Worm (Caenorhabditis elegans): ENCODE results near the gene cwf-19L1.
A peak's percentile ranks its signal among the peaks of the same experiment; 100 is the strongest.

Gene cwf-19L1

DNA sequence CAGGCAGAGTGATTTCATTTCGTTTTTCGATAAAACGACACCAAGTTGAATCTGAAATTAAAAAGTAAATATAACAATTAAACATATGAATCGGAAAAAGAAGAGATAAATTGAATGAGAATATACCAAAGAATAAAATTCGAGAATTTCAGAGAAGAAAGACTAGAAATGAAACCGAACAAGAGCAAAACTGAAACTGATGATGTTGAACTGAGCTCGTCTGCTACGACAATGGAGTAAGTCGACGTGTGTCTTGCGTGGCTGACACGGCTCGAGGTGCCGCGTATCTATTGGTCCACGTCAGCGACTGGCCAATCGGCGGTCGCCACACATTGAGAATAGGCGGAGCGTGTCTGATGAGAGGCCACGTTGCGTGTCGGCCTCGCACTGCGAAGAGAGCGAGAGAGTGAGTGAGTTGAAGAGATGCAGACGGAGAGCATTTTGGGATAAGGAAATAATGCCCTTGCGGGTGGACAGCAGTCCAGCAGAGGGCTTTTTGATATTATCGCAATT lies 7.1 kb upstream of the cwf-19L1 start, which contains the start of gene crt-1 (continued):
- TF ChIP-seq unc-62 (GFP tag; optimal IDR thresholded peaks at IDR 0.05) (peak; percentile 46), nhr-11 (tag; optimal IDR thresholded peaks at IDR 0.05) (no peak), sma-3 (GFP tag; optimal IDR thresholded peaks at IDR 0.05) (peak; percentile 92), C34F6.9 (tag; optimal IDR thresholded peaks at IDR 0.05) (peak; percentile 95), mbf-1 (tag; optimal IDR thresholded peaks at IDR 0.05) (no peak), ztf-4 (tag; optimal IDR thresholded peaks at IDR 0.05) (peak; percentile 70), aly-2 (tag; optimal IDR thresholded peaks at IDR 0.05) (no peak), alr-1 (tag; optimal IDR thresholded peaks at IDR 0.05) (no peak), mdl-1 (tag; optimal IDR thresholded peaks at IDR 0.05) (peak in 1 of 2 experiments; percentile 85), egl-27 (tag; optimal IDR thresholded peaks at IDR 0.05) (peak; percentile 73), gmeb-1 (tag; optimal IDR thresholded peaks at IDR 0.05) (peak; percentile 87), unc-39 (tag; optimal IDR thresholded peaks at IDR 0.05) (no peak), R02D3.7 (tag; optimal IDR thresholded peaks at IDR 0.05) (peak; percentile 56), ztf-1 (GFP tag; conservative IDR thresholded peaks at IDR 0.05) (no peak), ztf-11 (tag; optimal IDR thresholded peaks at IDR 0.05) (no peak), ceh-82 (tag; optimal IDR thresholded peaks at IDR 0.05) (peak; percentile 40), peb-1 (tag; optimal IDR thresholded peaks at IDR 0.05) (no peak), nhr-6 (tag; optimal IDR thresholded peaks at IDR 0.05) (peak; percentile 37), mab-5 (tag; optimal IDR thresholded peaks at IDR 0.05) (peak; percentile 90), nhr-12 (tag; optimal IDR thresholded peaks at IDR 0.05) (no peak), Y55F3AM.14 (GFP tag; optimal IDR thresholded peaks at IDR 0.05) (peak; percentile 78), elt-3 (tag; optimal IDR thresholded peaks at IDR 0.05) (no peak), nhr-25 (tag; optimal IDR thresholded peaks at IDR 0.05) (peak; percentile 76)

DNA sequence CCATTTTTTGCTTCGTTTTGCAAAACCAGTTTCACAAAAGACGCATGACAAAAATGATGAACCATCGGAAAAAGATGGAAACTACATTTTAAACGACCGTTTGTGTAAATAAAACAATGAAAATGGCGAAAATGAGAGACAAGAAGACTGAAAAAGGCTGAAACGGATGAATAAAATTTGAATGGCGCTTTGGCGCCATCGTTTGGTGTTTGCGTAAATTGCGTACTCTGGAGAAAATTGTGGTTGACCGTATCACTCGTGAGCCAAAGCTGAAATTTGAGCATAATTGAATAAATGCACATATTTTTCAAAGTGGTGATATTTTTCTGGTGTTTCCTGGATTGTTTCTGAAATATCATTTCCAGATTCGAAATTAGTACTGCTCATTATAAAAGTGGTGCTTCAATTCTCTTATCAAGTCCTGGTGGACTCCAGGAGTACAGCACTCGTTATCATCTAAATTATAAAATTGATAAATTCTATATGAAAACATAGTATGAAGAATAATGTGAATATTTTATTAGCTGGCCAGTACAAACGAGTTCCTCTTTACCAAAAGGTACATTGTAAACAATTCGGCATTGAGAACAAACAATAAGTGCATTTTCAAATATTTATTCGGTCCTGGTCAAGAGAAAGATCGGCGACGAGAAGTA lies 6.3 kb upstream of the cwf-19L1 start:
- TF ChIP-seq nhr-25 (tag; optimal IDR thresholded peaks at IDR 0.05) (no peak), gmeb-1 (tag; optimal IDR thresholded peaks at IDR 0.05) (no peak), sma-9 (GFP tag; optimal IDR thresholded peaks at IDR 0.05) (no peak), sma-9 (tag; optimal IDR thresholded peaks at IDR 0.05) (no peak), lsy-2 (tag; optimal IDR thresholded peaks at IDR 0.05) (peak in 1 of 2 experiments; percentile 39), blmp-1 (tag; optimal IDR thresholded peaks at IDR 0.05; ENCODE audit: insufficient read depth) (no peak), zag-1 (tag; optimal IDR thresholded peaks at IDR 0.05) (no peak), C34F6.9 (tag; optimal IDR thresholded peaks at IDR 0.05) (no peak), fos-1 (tag; optimal IDR thresholded peaks at IDR 0.05) (peak; percentile 43), elt-3 (tag; optimal IDR thresholded peaks at IDR 0.05) (no peak), nhr-10 (tag; optimal IDR thresholded peaks at IDR 0.05) (no peak), elt-1 (tag; optimal IDR thresholded peaks at IDR 0.05) (no peak), nhr-23 (tag; optimal IDR thresholded peaks at IDR 0.05) (no peak)

DNA sequence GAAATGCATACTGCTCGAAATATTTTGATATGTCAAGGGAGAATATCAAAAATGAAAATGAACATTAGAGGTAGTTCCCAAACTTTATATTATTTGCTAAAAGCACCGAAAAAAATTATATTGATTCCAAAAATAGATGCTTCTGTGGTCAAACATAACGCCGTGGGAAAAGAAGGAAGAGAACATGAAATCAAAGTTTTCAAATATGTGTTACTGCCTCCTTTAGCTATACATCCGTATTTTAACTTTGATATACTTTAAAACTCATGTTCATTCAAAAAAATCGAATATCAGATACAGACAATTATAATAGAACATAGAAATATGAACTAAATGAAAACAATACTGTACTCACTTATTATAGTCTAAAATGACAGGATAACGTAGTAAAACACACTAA lies 4.2 kb upstream of the cwf-19L1 start, which contains the start of gene Y38A10A.11:
Gene Y38A10A.11 (minus strand): TSS at position 101 of the 400 bp plus-strand sequence.
- no peak for TF ChIP-seq ztf-4 (tag; optimal IDR thresholded peaks at IDR 0.05)
- TF ChIP-seq lin-39 (tag; optimal IDR thresholded peaks at IDR 0.05), result no peak
- TF ChIP-seq elt-1 (tag; optimal IDR thresholded peaks at IDR 0.05), result no peak
- TF ChIP-seq lsy-2 (tag; optimal IDR thresholded peaks at IDR 0.05), result no peak
- TF ChIP-seq egl-27 (tag; optimal IDR thresholded peaks at IDR 0.05), result no peak
- no peak for TF ChIP-seq ceh-82 (tag; optimal IDR thresholded peaks at IDR 0.05)
- TF ChIP-seq unc-55 (GFP tag; optimal IDR thresholded peaks at IDR 0.05), result no peak
- TF ChIP-seq mdl-1 (tag; optimal IDR thresholded peaks at IDR 0.05), result no peak
- TF ChIP-seq peb-1 (tag; optimal IDR thresholded peaks at IDR 0.05), result no peak
- no peak for TF ChIP-seq alr-1 (tag; optimal IDR thresholded peaks at IDR 0.05)
- TF ChIP-seq mbf-1 (tag; optimal IDR thresholded peaks at IDR 0.05), result no peak
- no peak for TF ChIP-seq sma-3 (GFP tag; optimal IDR thresholded peaks at IDR 0.05)
- TF ChIP-seq dmd-4 (tag; optimal IDR thresholded peaks at IDR 0.05), result no peak
- no peak for TF ChIP-seq unc-62 (GFP tag; optimal IDR thresholded peaks at IDR 0.05)
- no peak for TF ChIP-seq ceh-16 (tag; optimal IDR thresholded peaks at IDR 0.05)
- TF ChIP-seq unc-39 (tag; optimal IDR thresholded peaks at IDR 0.05), result no peak
- TF ChIP-seq nhr-11 (tag; optimal IDR thresholded peaks at IDR 0.05), result no peak
- TF ChIP-seq blmp-1 (tag; optimal IDR thresholded peaks at IDR 0.05; ENCODE audit: insufficient read depth), result no peak

DNA sequence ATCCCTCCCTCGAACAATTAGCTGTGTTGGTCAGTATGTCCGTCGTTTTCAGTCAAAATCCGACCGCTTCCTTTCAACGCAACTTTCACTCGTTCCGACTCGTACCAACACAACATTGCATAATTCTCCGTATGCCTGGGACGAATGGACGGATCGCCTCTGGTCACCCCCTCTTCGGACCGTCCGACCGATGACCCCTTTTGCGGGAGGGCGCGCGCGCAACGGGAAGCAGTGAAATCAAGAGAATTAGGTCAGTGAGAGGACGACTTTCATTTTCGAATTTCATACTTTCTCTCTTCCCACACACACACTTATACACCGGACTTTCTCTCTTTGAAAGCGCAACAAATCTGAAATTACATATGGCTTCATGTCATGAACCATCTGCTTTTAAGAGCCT lies 2.3 kb upstream of the cwf-19L1 start, which contains the start of gene atf-8:
Gene atf-8 (plus strand): TSS at position 234 of the 400 bp plus-strand sequence.
- TF ChIP-seq blmp-1 (tag; optimal IDR thresholded peaks at IDR 0.05; ENCODE audit: insufficient read depth) (peak; percentile 98), elt-1 (tag; optimal IDR thresholded peaks at IDR 0.05) (no peak), ceh-82 (tag; optimal IDR thresholded peaks at IDR 0.05) (no peak), lin-11 (tag; optimal IDR thresholded peaks at IDR 0.05) (no peak)
